Fruit fly (Drosophila melanogaster): ENCODE data around the gene alph.
A peak's percentile ranks its signal among the peaks of the same experiment; 100 is the strongest.

The alph gene

dm6 chr3R:29651488-29651887 lies 59.9 kb downstream of the alph start (continued):
- TF ChIP-seq Oaz (GFP tag; IDR thresholded peaks at IDR 0.05) = no peak
- TF ChIP-seq hb (GFP tag; IDR thresholded peaks at IDR 0.05; ENCODE audit: partially characterized antibody) = no peak
- TF ChIP-seq CG31441 (GFP tag; IDR thresholded peaks at IDR 0.05) = no peak
- TF ChIP-seq CG8281 (tag; optimal IDR thresholded peaks at IDR 0.05) = no peak
- TF ChIP-seq da (GFP tag; optimal IDR thresholded peaks at IDR 0.05) = no peak
- TF ChIP-seq CG17829 (tag; optimal IDR thresholded peaks at IDR 0.05) = no peak
- no peak; the same call in 1 of the 2 replicates for TF ChIP-seq ssp (GFP tag; IDR thresholded peaks at IDR 0.05)
- no peak for TF ChIP-seq Sin3A (optimal IDR thresholded peaks at IDR 0.05)
- no peak for TF ChIP-seq pho (GFP tag; optimal IDR thresholded peaks at IDR 0.05)
- TF ChIP-seq seq (GFP tag; IDR thresholded peaks at IDR 0.05) = peak; percentile 58; the same call in 1 of the 2 replicates
- TF ChIP-seq CG13424 (tag; optimal IDR thresholded peaks at IDR 0.05) = peak; percentile 43
- peak; percentile 39 for TF ChIP-seq grau (tag; optimal IDR thresholded peaks at IDR 0.05)
- TF ChIP-seq az2 (GFP tag; optimal IDR thresholded peaks at IDR 0.05) = peak; percentile 31
- no peak for TF ChIP-seq sr (GFP tag; IDR thresholded peaks at IDR 0.05)
- no peak for TF ChIP-seq CG15601 (tag; optimal IDR thresholded peaks at IDR 0.05)
- TF ChIP-seq CG13894 (tag; optimal IDR thresholded peaks at IDR 0.05) = no peak
- no peak for TF ChIP-seq repo (GFP tag; optimal IDR thresholded peaks at IDR 0.05)
- no peak for TF ChIP-seq CG11696 (GFP tag; IDR thresholded peaks at IDR 0.05)
- TF ChIP-seq Lpt (GFP tag; optimal IDR thresholded peaks at IDR 0.05) = no peak
- no peak for TF ChIP-seq her (GFP tag; optimal IDR thresholded peaks at IDR 0.05)
- TF ChIP-seq lbe (GFP tag; optimal IDR thresholded peaks at IDR 0.05) = no peak
- peak; percentile 48 for TF ChIP-seq Fer3 (tag; optimal IDR thresholded peaks at IDR 0.05)
- TF ChIP-seq Nf-YC (tag; optimal IDR thresholded peaks at IDR 0.05) = no peak
- no peak for TF ChIP-seq CG7745 (tag; optimal IDR thresholded peaks at IDR 0.05)
- TF ChIP-seq CG7357 (GFP tag; IDR thresholded peaks at IDR 0.05) = no peak
- TF ChIP-seq Optix (GFP tag; IDR thresholded peaks at IDR 0.05) = no peak
- TF ChIP-seq CG7786 (GFP tag; optimal IDR thresholded peaks at IDR 0.05) = no peak
- peak; percentile 45; the same call in 1 of the 2 replicates for TF ChIP-seq Ptx1 (GFP tag; IDR thresholded peaks at IDR 0.05)
- TF ChIP-seq ac (GFP tag; optimal IDR thresholded peaks at IDR 0.05) = no peak
- TF ChIP-seq Adf1 (GFP tag; IDR thresholded peaks at IDR 0.05) = no peak
- TF ChIP-seq fd96Cb (tag; optimal IDR thresholded peaks at IDR 0.05) = no peak
- peak; percentile 19 for TF ChIP-seq CG8924 (tag; optimal IDR thresholded peaks at IDR 0.05)
- no peak for TF ChIP-seq dimm (GFP tag; IDR thresholded peaks at IDR 0.05)
- TF ChIP-seq CG10543 (GFP tag; optimal IDR thresholded peaks at IDR 0.05) = no peak
- TF ChIP-seq HLH4C (GFP tag; IDR thresholded peaks at IDR 0.05; ENCODE audit: partially characterized antibody) = no peak
- no peak for TF ChIP-seq CG12299 (tag; optimal IDR thresholded peaks at IDR 0.05)
- TF ChIP-seq B-H1 (GFP tag; IDR thresholded peaks at IDR 0.05) = no peak
- no peak for TF ChIP-seq jing (GFP tag; optimal IDR thresholded peaks at IDR 0.05)
- peak; percentile 2 for TF ChIP-seq Mad (GFP tag; optimal IDR thresholded peaks at IDR 0.05)
- TF ChIP-seq CG32532 (GFP tag; IDR thresholded peaks at IDR 0.05) = peak; percentile 49; the same call in 1 of the 2 replicates
- TF ChIP-seq klu (GFP tag; IDR thresholded peaks at IDR 0.05) = no peak
- TF ChIP-seq insv (GFP tag; optimal IDR thresholded peaks at IDR 0.05) = no peak
- TF ChIP-seq CG33213 (GFP tag; optimal IDR thresholded peaks at IDR 0.05) = no peak
- TF ChIP-seq pum (GFP tag; optimal IDR thresholded peaks at IDR 0.05) = no peak
- peak; percentile 39 for TF ChIP-seq CG1603 (tag; optimal IDR thresholded peaks at IDR 0.05)
- TF ChIP-seq CG4424 (GFP tag; optimal IDR thresholded peaks at IDR 0.05) = no peak
- TF ChIP-seq Lim3 (GFP tag; IDR thresholded peaks at IDR 0.05) = no peak
- no peak for TF ChIP-seq chinmo (GFP tag; IDR thresholded peaks at IDR 0.05; ENCODE audit: partially characterized antibody)
- peak; percentile 37 for TF ChIP-seq Sox102F (GFP tag; optimal IDR thresholded peaks at IDR 0.05)
- TF ChIP-seq Myb (GFP tag; optimal IDR thresholded peaks at IDR 0.05) = no peak
- no peak for TF ChIP-seq CTCF (GFP tag; optimal IDR thresholded peaks at IDR 0.05)
- no peak for TF ChIP-seq sna (GFP tag; IDR thresholded peaks at IDR 0.05; ENCODE audit: partially characterized antibody)
- no peak for TF ChIP-seq CG8765 (GFP tag; IDR thresholded peaks at IDR 0.05)
- no peak for TF ChIP-seq bowl (GFP tag; IDR thresholded peaks at IDR 0.05)

Measured in whole organism, embryonic.